Fruit fly (Drosophila melanogaster) whole organism, embryonic: ENCODE results near the gene CG31268.

Experiments
- Atf3 ChIP-seq: fragments of 200-800 bp; sonication (Bioruptor generic); optimal IDR thresholded peaks from 3 replicates; lab custom pipeline; 2016; ENCODE audit warnings: missing biosample characterization, missing genetic modification characterization
- B-H2 ChIP-seq: fragments of 200-800 bp; sonication (Bioruptor generic); optimal IDR thresholded peaks from 2 replicates; lab custom pipeline; 2018; ENCODE audit warnings: missing biosample characterization, mild to moderate bottlenecking, missing genetic modification characterization
- BEAF-32 ChIP-seq: fragments of 200-800 bp; sonication (Bioruptor generic); optimal IDR thresholded peaks from 3 replicates; lab custom pipeline; 2017; ENCODE audit warnings: missing biosample characterization, missing genetic modification characterization, mild to moderate bottlenecking, moderate library complexity, missing genetic modification reagents
- CG10267 ChIP-seq: fragments of 200-800 bp; sonication (Bioruptor generic); optimal IDR thresholded peaks from 2 replicates; lab custom pipeline; 2018; ENCODE audit warnings: missing biosample characterization, mild to moderate bottlenecking, missing genetic modification characterization, moderate library complexity
- CG1233 ChIP-seq: fragments of 200-800 bp; sonication (Bioruptor generic); optimal IDR thresholded peaks from 4 replicates; lab custom pipeline; 2018; ENCODE audit warnings: missing biosample characterization, mild to moderate bottlenecking, missing genetic modification characterization
- CG2120 ChIP-seq: fragments of 200-800 bp; sonication (Bioruptor generic); optimal IDR thresholded peaks from 3 replicates; lab custom pipeline; 2016; ENCODE audit warnings: missing biosample characterization, missing genetic modification characterization
- CG2199 ChIP-seq: fragments of 200-800 bp; sonication (Bioruptor generic); IDR thresholded peaks from 3 replicates; pipeline ENCODE4 v1.3.6; 2022; ENCODE audit warnings: missing biosample characterization, missing genetic modification characterization
- CG33213 ChIP-seq: fragments of 200-800 bp; sonication (Bioruptor generic); optimal IDR thresholded peaks from 3 replicates; lab custom pipeline; 2016; ENCODE audit warnings: missing biosample characterization, missing genetic modification characterization
- CG34224 ChIP-seq: fragments of 200-800 bp; sonication (Bioruptor generic); IDR thresholded peaks from 3 replicates; pipeline ENCODE4 v1.3.6; 2022; ENCODE audit warnings: missing biosample characterization, missing genetic modification characterization; ENCODE audit not compliant: partially characterized antibody
- CG6175 ChIP-seq: fragments of 200-800 bp; sonication (Bioruptor generic); IDR thresholded peaks from 3 replicates; pipeline ENCODE4 v1.3.6; 2022; ENCODE audit warnings: missing biosample characterization, missing genetic modification characterization
- CG6683 ChIP-seq: fragments of 200-800 bp; sonication (Bioruptor generic); optimal IDR thresholded peaks from 2 replicates; lab custom pipeline; 2017; ENCODE audit warnings: missing biosample characterization, mild to moderate bottlenecking, missing genetic modification characterization, missing genetic modification reagents
- CG6791 ChIP-seq: fragments of 200-800 bp; sonication (Bioruptor generic); IDR thresholded peaks from 3 replicates; pipeline ENCODE4 v1.3.6; 2022; ENCODE audit warnings: missing biosample characterization, missing genetic modification characterization; ENCODE audit not compliant: partially characterized antibody
- CG7928 ChIP-seq: fragments of 200-800 bp; sonication (Bioruptor generic); optimal IDR thresholded peaks from 2 replicates; lab custom pipeline; 2017; ENCODE audit warnings: missing biosample characterization, mild to moderate bottlenecking, missing genetic modification characterization
- CG8944 ChIP-seq: fragments of 200-800 bp; sonication (Bioruptor generic); optimal IDR thresholded peaks from 3 replicates; lab custom pipeline; 2016; ENCODE audit warnings: missing biosample characterization, missing genetic modification characterization
- Camta ChIP-seq: fragments of 200-800 bp; sonication (Bioruptor generic); optimal IDR thresholded peaks from 2 replicates; lab custom pipeline; 2016; ENCODE audit warnings: missing biosample characterization, missing genetic modification characterization
- Drgx ChIP-seq: fragments of 200-800 bp; sonication (Bioruptor generic); IDR thresholded peaks from 2 replicates; pipeline ENCODE4 v1.3.6; 2022; ENCODE audit warnings: missing biosample characterization, missing genetic modification characterization
- Neu2 ChIP-seq: fragments of 200-800 bp; sonication (Bioruptor generic); optimal IDR thresholded peaks from 3 replicates; lab custom pipeline; 2016; ENCODE audit warnings: missing biosample characterization, missing genetic modification characterization, borderline replicate concordance
- Nf-YA ChIP-seq: fragments of 200-800 bp; sonication (Bioruptor generic); IDR thresholded peaks from 2 replicates; pipeline ENCODE4 v1.3.6; 2022; ENCODE audit warnings: missing biosample characterization, missing genetic modification characterization
- Pdp1 ChIP-seq, 2 experiments: fragments of 200-800 bp; sonication (Bioruptor generic); optimal IDR thresholded peaks; 3 replicates each; lab custom pipeline; 2016; ENCODE audit warnings: missing biosample characterization in 2 of 2, missing genetic modification characterization in 2 of 2, mild to moderate bottlenecking in 1 of 2, moderate library complexity in 1 of 2
- Vsx1 ChIP-seq: fragments of 200-800 bp; sonication (Bioruptor generic); optimal IDR thresholded peaks from 2 replicates; lab custom pipeline; 2017; ENCODE audit warnings: missing biosample characterization, mild to moderate bottlenecking, missing genetic modification characterization, missing genetic modification reagents
- YL-1 ChIP-seq: fragments of 200-800 bp; sonication (Bioruptor generic); optimal IDR thresholded peaks from 3 replicates; lab custom pipeline; 2017; ENCODE audit warnings: missing biosample characterization, mild to moderate bottlenecking, missing genetic modification characterization
- bigmax ChIP-seq: fragments of 200-800 bp; sonication (Bioruptor generic); optimal IDR thresholded peaks from 2 replicates; lab custom pipeline; 2018; ENCODE audit warnings: missing biosample characterization, mild to moderate bottlenecking, missing genetic modification characterization
- chn ChIP-seq: fragments of 200-800 bp; sonication (Bioruptor generic); optimal IDR thresholded peaks from 2 replicates; lab custom pipeline; 2016; ENCODE audit warnings: missing biosample characterization, missing genetic modification characterization
- ci ChIP-seq: fragments of 200-800 bp; sonication (Bioruptor generic); IDR thresholded peaks from 3 replicates; pipeline ENCODE4 v1.3.6; 2022; ENCODE audit warnings: missing biosample characterization, missing genetic modification characterization
- cwo ChIP-seq: fragments of 200-800 bp; sonication (Bioruptor generic); optimal IDR thresholded peaks from 3 replicates; lab custom pipeline; 2017; ENCODE audit warnings: missing biosample characterization, missing genetic modification characterization, mild to moderate bottlenecking, moderate library complexity, missing genetic modification reagents
- dan ChIP-seq: fragments of 200-800 bp; sonication (Bioruptor generic); IDR thresholded peaks from 2 replicates; pipeline ENCODE4 v1.3.6; 2022; ENCODE audit warnings: missing biosample characterization, missing genetic modification characterization
- dmrt99B ChIP-seq: fragments of 200-800 bp; sonication (Bioruptor generic); optimal IDR thresholded peaks from 2 replicates; lab custom pipeline; 2018; ENCODE audit warnings: missing biosample characterization, mild to moderate bottlenecking, missing genetic modification characterization, moderate library complexity
- dpn ChIP-seq, 2 experiments: fragments of 200-800 bp; sonication (Bioruptor generic); optimal IDR thresholded peaks; 3 replicates each; lab custom pipeline; 2016; ENCODE audit warnings: missing biosample characterization in 2 of 2, missing genetic modification characterization in 2 of 2
- hbn ChIP-seq: fragments of 200-800 bp; sonication (Bioruptor generic); IDR thresholded peaks from 2 replicates; pipeline ENCODE4 v1.3.6; 2022; ENCODE audit warnings: missing biosample characterization, missing genetic modification characterization; ENCODE audit not compliant: partially characterized antibody
- insv ChIP-seq, 2 experiments: fragments of 200-800 bp; sonication (Bioruptor generic); optimal IDR thresholded peaks; 3 replicates each; lab custom pipeline; 2016 to 2018; ENCODE audit warnings: missing biosample characterization in 2 of 2, missing genetic modification characterization in 2 of 2
- kah ChIP-seq: fragments of 200-800 bp; sonication (Bioruptor generic); optimal IDR thresholded peaks from 2 replicates; lab custom pipeline; 2018; ENCODE audit warnings: missing biosample characterization, mild to moderate bottlenecking, missing genetic modification characterization
- knrl ChIP-seq: fragments of 200-800 bp; sonication (Bioruptor generic); IDR thresholded peaks from 3 replicates; pipeline ENCODE4 v1.3.6; 2022; ENCODE audit warnings: missing biosample characterization, missing genetic modification characterization; ENCODE audit not compliant: partially characterized antibody
- mld ChIP-seq: fragments of 200-800 bp; sonication (Bioruptor generic); IDR thresholded peaks from 3 replicates; pipeline ENCODE4 v1.3.6; 2022; ENCODE audit warnings: missing biosample characterization, missing genetic modification characterization; ENCODE audit not compliant: partially characterized antibody
- oc ChIP-seq: fragments of 200-800 bp; sonication (Bioruptor generic); optimal IDR thresholded peaks from 2 replicates; lab custom pipeline; 2018; ENCODE audit warnings: missing biosample characterization, mild to moderate bottlenecking, missing genetic modification characterization, moderate library complexity
- odd ChIP-seq: fragments of 200-800 bp; sonication (Bioruptor generic); optimal IDR thresholded peaks from 2 replicates; lab custom pipeline; 2017; ENCODE audit warnings: missing biosample characterization, mild to moderate bottlenecking, missing genetic modification characterization
- p53 ChIP-seq: fragments of 200-800 bp; sonication (Bioruptor generic); optimal IDR thresholded peaks from 2 replicates; lab custom pipeline; 2016; ENCODE audit warnings: missing biosample characterization, missing genetic modification characterization
- pho ChIP-seq: fragments of 200-800 bp; sonication (Bioruptor generic); optimal IDR thresholded peaks from 2 replicates; lab custom pipeline; 2016; ENCODE audit warnings: missing biosample characterization, missing genetic modification characterization
- rib ChIP-seq: fragments of 200-800 bp; sonication (Bioruptor generic); IDR thresholded peaks from 2 replicates; pipeline ENCODE4 v1.3.6; 2022; ENCODE audit warnings: missing biosample characterization, missing genetic modification characterization
- sd ChIP-seq: fragments of 200-800 bp; sonication (Bioruptor generic); optimal IDR thresholded peaks from 3 replicates; lab custom pipeline; 2018; ENCODE audit warnings: missing biosample characterization, mild to moderate bottlenecking, missing genetic modification characterization, moderate library complexity
- sens-2 ChIP-seq: fragments of 200-800 bp; sonication (Bioruptor generic); IDR thresholded peaks from 2 replicates; pipeline ENCODE4 v1.3.6; 2022; ENCODE audit warnings: missing biosample characterization, missing genetic modification characterization
- slou ChIP-seq: fragments of 200-800 bp; sonication (Bioruptor generic); optimal IDR thresholded peaks from 3 replicates; lab custom pipeline; 2016; ENCODE audit warnings: missing biosample characterization, missing genetic modification characterization
- sna ChIP-seq: fragments of 200-800 bp; sonication (Bioruptor generic); IDR thresholded peaks from 2 replicates; pipeline ENCODE4 v1.3.6; 2022; ENCODE audit warnings: missing biosample characterization, missing genetic modification characterization; ENCODE audit not compliant: partially characterized antibody
- trem ChIP-seq: fragments of 200-800 bp; optimal IDR thresholded peaks from 3 replicates; lab custom pipeline; 2019; ENCODE audit warnings: missing biosample characterization, mild to moderate bottlenecking, missing genetic modification characterization, moderate library complexity
- wek ChIP-seq: fragments of 200-800 bp; sonication (Bioruptor generic); optimal IDR thresholded peaks from 3 replicates; lab custom pipeline; 2018; ENCODE audit warnings: missing biosample characterization, mild to moderate bottlenecking, missing genetic modification characterization, moderate library complexity

The CG31268 gene

DNA sequence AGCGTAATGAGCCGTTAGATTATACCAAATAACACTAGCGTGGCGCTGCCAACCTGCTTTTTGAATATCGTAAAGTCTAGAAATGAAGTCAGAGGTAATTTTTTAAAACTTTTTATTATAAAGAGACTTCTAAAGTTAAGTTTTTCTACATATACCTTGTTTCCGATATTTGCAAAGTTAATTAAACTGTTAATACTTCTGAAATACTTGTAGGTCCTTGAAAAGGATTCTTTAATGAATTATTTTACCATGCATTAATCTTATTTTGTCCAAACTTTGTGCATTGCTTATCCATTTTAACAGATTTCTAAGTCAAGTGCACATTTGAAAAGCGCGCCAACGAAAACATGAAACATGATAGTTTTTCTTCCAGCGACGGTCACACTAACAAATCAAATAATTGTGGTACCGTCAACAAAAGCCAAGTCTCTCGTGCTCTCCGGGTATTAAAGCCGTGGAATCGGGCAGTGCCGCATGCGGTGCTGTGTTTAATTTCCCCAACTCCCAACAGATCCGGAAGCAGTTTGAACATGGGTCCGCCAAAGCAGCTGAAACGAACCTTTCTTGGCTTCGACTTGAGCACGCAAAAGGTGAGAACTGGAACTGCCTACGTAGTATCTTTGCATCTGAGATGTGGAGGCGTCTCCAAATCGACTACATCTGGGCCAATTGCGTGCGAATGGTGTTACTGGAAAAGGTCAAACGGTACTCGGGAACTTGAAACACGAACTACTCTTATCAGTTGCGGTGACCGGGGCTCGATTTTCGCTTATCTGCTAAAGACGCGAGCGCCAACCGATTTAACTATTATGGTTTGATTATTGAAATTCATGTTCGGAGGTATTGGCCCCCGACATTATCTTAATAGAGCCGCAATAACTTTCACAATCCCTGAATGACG is 35.3 kb upstream of the CG31268 start, which contains the start of the genes EMC2A and CG3534 (continued):
- TF ChIP-seq ci (GFP tag; lab: Robert Waterston, UW): no peak
- no peak for TF ChIP-seq CG7928 (GFP tag; lab: Kevin White, UChicago)
- no peak for TF ChIP-seq dan (GFP tag; lab: Robert Waterston, UW)
- TF ChIP-seq mld (GFP tag; lab: Robert Waterston, UW): no peak
- no peak for TF ChIP-seq Neu2 (GFP tag; lab: Kevin White, UChicago)
- TF ChIP-seq CG1233 (GFP tag; lab: Kevin White, UChicago): no peak
- no peak for TF ChIP-seq bigmax
- TF ChIP-seq sens-2 (GFP tag; lab: Robert Waterston, UW): no peak
- no peak for TF ChIP-seq insv (GFP tag; optimal IDR thresholded peaks at IDR 0.05; lab: Kevin White, UChicago)
- no peak for TF ChIP-seq chn (GFP tag; lab: Kevin White, UChicago)
- no peak for TF ChIP-seq CG6791 (GFP tag; lab: Robert Waterston, UW)
- TF ChIP-seq Vsx1: no peak
- no peak for TF ChIP-seq CG8944 (GFP tag; lab: Kevin White, UChicago)
- no peak for TF ChIP-seq dmrt99B
- no peak for TF ChIP-seq Nf-YA (GFP tag; lab: Robert Waterston, UW)
- TF ChIP-seq wek (GFP tag; lab: Kevin White, UChicago): no peak
- TF ChIP-seq Atf3 (GFP tag; lab: Kevin White, UChicago): no peak
- peak; percentile 10 for TF ChIP-seq p53 (GFP tag; lab: Kevin White, UChicago)

DNA sequence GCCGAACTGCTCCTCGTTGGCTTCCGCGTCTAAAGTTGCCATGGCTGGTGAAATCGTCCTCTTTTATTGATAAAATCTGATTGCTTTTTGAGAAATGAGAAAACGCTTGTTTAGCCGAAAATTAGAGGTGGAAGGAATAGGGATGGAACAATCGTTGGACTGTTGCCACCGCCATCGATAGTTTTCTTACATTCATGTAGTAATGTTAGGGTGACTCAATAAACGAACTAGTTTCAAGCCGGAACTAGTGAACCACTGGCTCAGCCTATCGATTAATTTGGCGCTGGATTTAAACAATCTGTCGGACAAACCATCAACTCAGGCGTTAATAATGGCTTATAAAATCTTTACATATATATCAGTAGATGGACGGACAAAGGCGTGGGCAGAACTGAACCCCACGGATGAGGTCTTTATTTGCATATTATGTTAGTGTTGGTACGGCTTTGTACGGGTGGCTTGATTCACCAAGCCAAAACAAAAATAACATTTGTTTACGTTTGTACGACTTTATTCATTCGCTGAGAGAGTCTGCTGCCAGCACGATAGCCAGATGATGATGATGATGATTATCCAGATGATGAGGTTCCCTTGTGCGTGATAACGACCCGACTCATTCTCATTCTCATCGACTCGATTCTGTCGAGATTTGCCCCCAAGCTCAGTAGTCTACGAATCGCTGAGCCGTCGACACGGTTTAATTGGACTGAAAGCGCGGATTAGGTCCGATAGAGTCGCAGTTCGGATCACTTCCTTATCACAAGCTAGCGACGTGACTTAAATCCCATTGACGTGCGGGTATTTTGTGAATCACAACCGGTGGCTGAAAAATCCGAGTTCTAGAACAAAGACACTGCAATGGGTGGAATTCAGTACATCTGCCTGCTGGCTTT is 29.1 kb upstream of the CG31268 start, which contains the start of the genes Sf3a1 and Irc:
Gene Sf3a1 (minus strand): TSS at position 138 of the 893 bp plus-strand sequence.
Gene Irc (plus strand): TSS at position 658 of the 893 bp plus-strand sequence.
- TF ChIP-seq Pdp1 (GFP tag; optimal IDR thresholded peaks at IDR 0.05; lab: Kevin White, UChicago): peak; percentile 25 to 54
- peak; percentile 91 for TF ChIP-seq mld (GFP tag; lab: Robert Waterston, UW)
- 0 out of 2 replicates have a peak, but pooled peaks have one; percentile 14 for TF ChIP-seq rib (GFP tag; lab: Robert Waterston, UW)
- TF ChIP-seq CG10267 (tag; lab: Kevin White, UChicago): peak; percentile 42
- TF ChIP-seq CG2199: peak; percentile 71; the same call in 1 of the 3 replicates
- TF ChIP-seq BEAF-32 (GFP tag; lab: Kevin White, UChicago): peak; percentile 96
- TF ChIP-seq pho (GFP tag; lab: Kevin White, UChicago): peak; percentile 26
- no peak for TF ChIP-seq kah (GFP tag; lab: Kevin White, UChicago)
- peak; percentile 70 for TF ChIP-seq oc (tag; lab: Kevin White, UChicago)
- peak; percentile 73 for TF ChIP-seq YL-1 (GFP tag; lab: Kevin White, UChicago)
- TF ChIP-seq cwo (GFP tag; lab: Kevin White, UChicago): peak; percentile 2
- peak; percentile 97 for TF ChIP-seq hbn (GFP tag; lab: Robert Waterston, UW)
- TF ChIP-seq dpn (GFP tag; optimal IDR thresholded peaks at IDR 0.05; lab: Kevin White, UChicago): peak; percentile 24 to 52
- no peak for TF ChIP-seq odd (GFP tag; lab: Kevin White, UChicago)
- TF ChIP-seq knrl (GFP tag; lab: Robert Waterston, UW): peak; percentile 95
- TF ChIP-seq sd (tag; lab: Kevin White, UChicago): no peak
- no peak for TF ChIP-seq CG6683 (GFP tag; lab: Kevin White, UChicago)
- peak; percentile 95 for TF ChIP-seq CG34224 (GFP tag; lab: Robert Waterston, UW)
- TF ChIP-seq slou (GFP tag; lab: Kevin White, UChicago): no peak
- 0 out of 3 replicates have a peak, but pooled peaks have one; percentile 13 for TF ChIP-seq CG6175 (GFP tag; lab: Robert Waterston, UW)
- TF ChIP-seq B-H2 (GFP tag; lab: Kevin White, UChicago): peak; percentile 61
- TF ChIP-seq Drgx (GFP tag; lab: Robert Waterston, UW): peak; percentile 20; the same call in 1 of the 2 replicates
- TF ChIP-seq trem (tag; lab: Kevin White, UChicago): peak; percentile 75
- peak; percentile 89 for TF ChIP-seq sna (GFP tag; lab: Robert Waterston, UW)
- TF ChIP-seq CG2120: peak; percentile 67
- peak; percentile 25 for TF ChIP-seq Camta (GFP tag; lab: Kevin White, UChicago)
- peak; percentile 62 for TF ChIP-seq CG33213 (GFP tag; lab: Kevin White, UChicago)
